Worm (Caenorhabditis elegans) whole organism, L2 larva: ENCODE measurements around the gene ets-5.

Experiments used
- C34F6.9 ChIP-seq: fragments of 150-350 bp; optimal IDR thresholded peaks from 2 replicates; lab custom pipeline; 2014; ENCODE audit warnings: missing biosample characterization, missing genetic modification characterization
- Y55F3AM.14 ChIP-seq: fragments of 200-800 bp; sonication (Bioruptor generic); optimal IDR thresholded peaks from 2 replicates; lab custom pipeline; 2018; ENCODE audit warnings: mild to moderate bottlenecking, missing genetic modification characterization, missing compliant biosample characterization
- ZK546.5 ChIP-seq: sonication (generic microtip); optimal IDR thresholded peaks from 2 replicates; lab custom pipeline; 2017; ENCODE audit warnings: missing biosample characterization, missing genetic modification characterization
- ceh-16 ChIP-seq: fragments of 150-350 bp; optimal IDR thresholded peaks from 2 replicates; lab custom pipeline; 2014; ENCODE audit warnings: missing biosample characterization, missing genetic modification characterization
- ceh-82 ChIP-seq: fragments of 150-350 bp; optimal IDR thresholded peaks from 2 replicates; lab custom pipeline; 2014; ENCODE audit warnings: missing biosample characterization, missing genetic modification characterization
- crh-2 ChIP-seq: sonication (generic microtip); optimal IDR thresholded peaks from 2 replicates; lab custom pipeline; 2017; ENCODE audit warnings: missing biosample characterization, missing genetic modification characterization
- egl-27 ChIP-seq: sonication (generic microtip); optimal IDR thresholded peaks from 3 replicates; lab custom pipeline; 2017; ENCODE audit warnings: missing biosample characterization, missing genetic modification reagents, missing genetic modification characterization
- elt-1 ChIP-seq: fragments of 150-350 bp; optimal IDR thresholded peaks from 2 replicates; lab custom pipeline; 2014; ENCODE audit warnings: missing biosample characterization, missing genetic modification characterization
- fos-1 ChIP-seq: fragments of 150-350 bp; optimal IDR thresholded peaks from 2 replicates; lab custom pipeline; 2014; ENCODE audit warnings: missing biosample characterization, missing genetic modification characterization
- gmeb-1 ChIP-seq: fragments of 150-350 bp; optimal IDR thresholded peaks from 2 replicates; lab custom pipeline; 2014; ENCODE audit warnings: missing biosample characterization, missing genetic modification characterization
- lin-11 ChIP-seq: fragments of 150-350 bp; sonication (generic microtip); optimal IDR thresholded peaks from 2 replicates; lab custom pipeline; 2014; ENCODE audit warnings: missing biosample characterization, missing genetic modification characterization, inconsistent platforms, mixed read lengths
- lin-13 ChIP-seq: fragments of 150-350 bp; optimal IDR thresholded peaks from 2 replicates; lab custom pipeline; 2014; ENCODE audit warnings: missing biosample characterization, missing genetic modification reagents, missing genetic modification characterization
- lin-39 ChIP-seq: fragments of 150-350 bp; optimal IDR thresholded peaks from 2 replicates; lab custom pipeline; 2014; ENCODE audit warnings: missing biosample characterization, missing genetic modification reagents, missing genetic modification characterization
- lsy-2 ChIP-seq, 2 experiments: fragments of 150-350 bp in 1 of 2; sonication (generic microtip) in 1 of 2; optimal IDR thresholded peaks; 2 replicates each; lab custom pipeline; 2014 to 2017; ENCODE audit warnings: missing biosample characterization in 2 of 2, missing genetic modification characterization in 2 of 2
- mdl-1 ChIP-seq, 2 experiments: fragments of 150-350 bp in 1 of 2; sonication (generic microtip) in 1 of 2; optimal IDR thresholded peaks; 2 replicates each; lab custom pipeline; 2017; ENCODE audit warnings: missing biosample characterization in 2 of 2, missing genetic modification characterization in 2 of 2
- nhr-10 ChIP-seq: sonication (generic microtip); optimal IDR thresholded peaks from 2 replicates; lab custom pipeline; 2017; ENCODE audit warnings: missing biosample characterization, missing genetic modification characterization
- nhr-12 ChIP-seq: fragments of 150-350 bp; optimal IDR thresholded peaks from 2 replicates; lab custom pipeline; 2014; ENCODE audit warnings: missing biosample characterization, missing genetic modification characterization
- nhr-23 ChIP-seq: fragments of 150-350 bp; optimal IDR thresholded peaks from 2 replicates; lab custom pipeline; 2014; ENCODE audit warnings: missing biosample characterization, missing genetic modification reagents, missing genetic modification characterization
- nhr-25 ChIP-seq: fragments of 150-350 bp; sonication (generic microtip); optimal IDR thresholded peaks from 3 replicates; lab custom pipeline; 2014; ENCODE audit warnings: missing biosample characterization, missing genetic modification characterization
- nhr-6 ChIP-seq: fragments of 150-350 bp; optimal IDR thresholded peaks from 2 replicates; lab custom pipeline; 2014; ENCODE audit warnings: missing biosample characterization, missing genetic modification characterization
- peb-1 ChIP-seq: fragments of 150-350 bp; optimal IDR thresholded peaks from 2 replicates; lab custom pipeline; 2014; ENCODE audit warnings: missing biosample characterization, missing genetic modification characterization
- sem-4 ChIP-seq: fragments of 150-350 bp; optimal IDR thresholded peaks from 2 replicates; lab custom pipeline; 2014; ENCODE audit warnings: missing biosample characterization, missing genetic modification reagents, missing genetic modification characterization
- skn-1 ChIP-seq: sonication (generic microtip); optimal IDR thresholded peaks from 2 replicates; lab custom pipeline; 2017; ENCODE audit warnings: missing biosample characterization, missing genetic modification characterization
- sma-3 ChIP-seq: sonication (generic microtip); optimal IDR thresholded peaks from 2 replicates; lab custom pipeline; 2016; ENCODE audit warnings: missing genetic modification reagents, missing genetic modification characterization, missing compliant biosample characterization
- sma-9 ChIP-seq, 2 experiments: fragments of 150-350 bp in 1 of 2; sonication (generic microtip) in 1 of 2; optimal IDR thresholded peaks; 2 replicates each; lab custom pipeline; 2014 to 2016; ENCODE audit warnings: missing genetic modification characterization in 2 of 2, mild to moderate bottlenecking in 1 of 2, missing biosample characterization in 1 of 2, missing compliant biosample characterization in 1 of 2, missing genetic modification reagents in 1 of 2, moderate library complexity in 1 of 2
- unc-55 ChIP-seq: fragments of 150-350 bp; sonication (generic microtip); optimal IDR thresholded peaks from 3 replicates; lab custom pipeline; 2014; ENCODE audit warnings: missing biosample characterization, missing genetic modification reagents, missing genetic modification characterization
- zag-1 ChIP-seq: fragments of 150-350 bp; optimal IDR thresholded peaks from 2 replicates; lab custom pipeline; 2014; ENCODE audit warnings: missing biosample characterization, missing genetic modification characterization
- ztf-1 ChIP-seq: fragments of 200-800 bp; sonication (Bioruptor generic); conservative IDR thresholded peaks from 2 replicates; pipeline ENCODE4 v1.3.6; 2022; ENCODE audit warnings: missing genetic modification characterization, missing compliant biosample characterization
- ztf-11 ChIP-seq: sonication (generic microtip); optimal IDR thresholded peaks from 2 replicates; lab custom pipeline; 2017; ENCODE audit warnings: missing biosample characterization, missing genetic modification characterization
- ztf-4 ChIP-seq: fragments of 150-350 bp; optimal IDR thresholded peaks from 2 replicates; lab custom pipeline; 2014; ENCODE audit warnings: missing biosample characterization, missing genetic modification characterization

The ets-5 gene

DNA sequence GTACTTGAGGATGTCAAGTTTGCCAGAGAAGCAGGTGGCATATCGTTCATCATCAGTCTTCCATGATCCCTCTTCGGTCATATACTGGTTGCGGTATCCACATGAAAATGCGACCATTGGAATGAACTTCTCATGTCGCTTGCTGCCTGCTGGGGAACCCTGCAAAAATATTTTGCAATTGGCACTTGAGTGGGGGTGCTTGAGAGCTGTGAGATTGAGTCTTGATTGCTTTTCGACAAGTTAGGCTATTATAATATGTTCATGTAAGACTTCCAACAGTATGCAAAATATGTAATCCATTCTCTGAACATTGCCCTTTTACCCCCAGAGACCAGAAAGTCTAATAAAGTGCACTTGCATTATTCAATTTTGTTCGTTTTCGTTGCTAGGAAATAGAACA lies 31.9 kb upstream of the ets-5 start:
- no peak for TF ChIP-seq ceh-82 (tag; lab: Kevin White, UChicago)

DNA sequence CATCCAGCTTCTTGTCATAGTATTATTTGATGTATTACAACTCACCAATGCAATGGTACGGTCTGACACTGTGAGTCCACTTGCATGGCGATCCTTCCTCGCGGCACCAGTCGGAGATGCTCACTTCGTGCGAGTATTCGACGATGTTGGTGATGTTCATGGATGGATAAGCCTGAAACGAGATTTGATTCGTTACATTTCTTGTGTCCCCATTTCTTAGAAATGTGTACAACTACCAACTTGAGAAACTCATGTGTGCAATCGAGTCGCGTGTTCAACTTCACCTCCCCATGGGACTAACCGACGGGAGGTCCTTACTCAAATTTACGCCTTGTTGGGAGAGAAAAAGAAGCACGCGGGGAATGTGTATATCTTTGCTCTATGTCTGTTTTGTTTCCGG lies 31.2 kb upstream of the ets-5 start:
- TF ChIP-seq lin-13 (GFP tag; lab: Kevin White, UChicago) (no peak), mdl-1 (tag; optimal IDR thresholded peaks at IDR 0.05; lab: Kevin White, UChicago) (peak in 1 of 2 experiments; percentile 25)

DNA sequence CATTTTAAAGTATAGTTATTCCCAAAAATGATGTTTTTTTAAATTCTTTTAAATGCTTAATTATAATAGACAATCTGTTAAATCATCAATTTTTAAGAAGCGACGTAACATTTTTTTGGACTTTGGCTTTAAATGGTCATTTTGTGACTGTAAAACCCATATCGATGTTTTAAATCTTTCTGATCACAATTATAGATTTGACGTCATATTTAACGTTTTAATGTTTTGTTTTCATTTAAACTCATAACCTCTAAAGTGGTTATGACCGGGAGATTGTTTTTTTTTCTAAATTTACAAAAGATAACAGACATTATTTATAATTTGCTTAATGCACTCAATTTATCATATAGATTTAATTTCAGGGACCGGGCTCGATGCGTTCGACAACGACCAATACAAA lies 27.6 kb upstream of the ets-5 start:
- TF ChIP-seq nhr-6 (no peak), ceh-82 (tag; lab: Kevin White, UChicago) (no peak), unc-55 (GFP tag; lab: Kevin White, UChicago) (no peak), ceh-16 (no peak), ztf-4 (tag; lab: Kevin White, UChicago) (no peak), sem-4 (tag; lab: Kevin White, UChicago) (no peak), lin-11 (no peak), gmeb-1 (tag; lab: Kevin White, UChicago) (no peak)

DNA sequence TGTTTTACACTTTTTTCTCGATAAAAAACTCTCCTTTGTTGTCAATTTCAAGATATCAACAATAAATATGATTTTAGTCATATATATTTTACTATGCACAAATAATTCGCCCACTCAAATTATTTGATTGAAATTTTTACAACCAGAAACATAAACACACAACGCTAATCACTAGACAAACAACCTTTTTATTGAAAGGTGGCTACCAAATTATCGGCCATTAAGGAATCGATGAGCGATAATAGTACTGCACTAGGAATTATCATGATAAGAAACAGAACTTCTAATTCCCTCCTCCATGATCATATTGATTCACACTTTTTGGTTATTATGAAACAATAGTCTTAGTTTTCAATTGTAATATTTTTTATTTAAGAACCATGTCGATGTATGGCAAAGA lies 24.8 kb upstream of the ets-5 start, which contains the start of gene C42D8.1:
Gene C42D8.1, plus strand, starts transcription at position 377 of the 400 bp plus-strand sequence.
- TF ChIP-seq fos-1 (tag; lab: Kevin White, UChicago) (peak; percentile 83), sma-9 (GFP tag; optimal IDR thresholded peaks at IDR 0.05; lab: Kevin White, UChicago) (peak; percentile 22), sma-9 (tag; optimal IDR thresholded peaks at IDR 0.05; lab: Kevin White, UChicago) (no peak), nhr-23 (tag; lab: Kevin White, UChicago) (no peak), zag-1 (no peak), crh-2 (tag; lab: Kevin White, UChicago) (peak; percentile 18)

DNA sequence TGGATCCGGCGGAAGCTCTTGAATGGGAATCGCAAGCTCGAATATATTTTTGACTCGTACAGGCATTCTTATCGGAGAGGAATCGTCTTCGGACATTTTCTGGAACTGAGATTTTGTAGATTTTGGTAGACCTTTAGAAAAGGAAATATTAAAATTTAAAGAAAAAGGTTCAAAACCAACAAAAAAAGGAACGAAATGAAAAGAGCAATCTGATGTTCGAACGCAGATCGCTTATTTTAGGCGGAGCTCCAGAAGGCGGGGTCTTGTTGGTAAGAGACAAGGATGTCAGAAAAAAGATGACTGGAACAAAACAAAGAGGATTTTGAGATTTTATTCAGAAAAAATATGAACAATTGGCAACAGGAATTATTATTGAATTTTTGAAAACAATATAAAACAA lies 22.6 kb upstream of the ets-5 start, which contains the start of gene C42D8.9:
Gene C42D8.9, minus strand, starts transcription at position 101 of the 400 bp plus-strand sequence.
- no peak for TF ChIP-seq fos-1 (tag; lab: Kevin White, UChicago)

DNA sequence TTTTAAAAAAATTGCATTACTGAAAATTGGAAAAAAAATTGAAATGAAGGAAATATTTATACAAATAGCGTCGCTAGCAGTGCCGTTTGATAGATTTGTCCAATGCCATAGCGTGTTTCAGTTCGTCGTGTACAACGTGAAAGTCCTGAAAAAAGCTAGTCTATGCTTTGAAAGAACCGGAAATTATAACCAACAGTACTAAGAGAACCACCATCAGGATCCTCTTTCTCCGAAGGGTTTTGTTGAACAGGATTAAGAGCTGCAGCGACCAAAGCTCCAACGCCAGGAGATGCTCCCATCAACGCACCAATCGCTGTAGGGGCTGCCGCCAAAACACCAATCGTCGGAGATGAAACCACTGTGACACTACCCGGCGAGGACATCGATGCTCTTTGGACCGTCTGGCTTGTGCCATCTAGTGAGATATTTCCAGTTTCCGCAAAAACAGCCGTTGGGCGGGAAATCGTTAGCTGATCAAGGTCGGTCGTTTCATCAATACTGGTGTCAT lies 21.9 kb upstream of the ets-5 start:
- TF ChIP-seq fos-1 (tag; lab: Kevin White, UChicago) (no peak), gmeb-1 (tag; lab: Kevin White, UChicago) (no peak), nhr-25 (tag; lab: Kevin White, UChicago) (no peak), ztf-1 (GFP tag; lab: Robert Waterston, UW) (no peak), ztf-11 (tag; lab: Kevin White, UChicago) (no peak), lsy-2 (tag; optimal IDR thresholded peaks at IDR 0.05; lab: Kevin White, UChicago) (no peak), mdl-1 (tag; optimal IDR thresholded peaks at IDR 0.05; lab: Kevin White, UChicago) (no peak), lin-39 (tag; lab: Kevin White, UChicago) (no peak), nhr-12 (tag; lab: Kevin White, UChicago) (no peak), C34F6.9 (tag; lab: Kevin White, UChicago) (no peak), ceh-16 (no peak), unc-55 (GFP tag; lab: Kevin White, UChicago) (no peak), nhr-6 (no peak)

DNA sequence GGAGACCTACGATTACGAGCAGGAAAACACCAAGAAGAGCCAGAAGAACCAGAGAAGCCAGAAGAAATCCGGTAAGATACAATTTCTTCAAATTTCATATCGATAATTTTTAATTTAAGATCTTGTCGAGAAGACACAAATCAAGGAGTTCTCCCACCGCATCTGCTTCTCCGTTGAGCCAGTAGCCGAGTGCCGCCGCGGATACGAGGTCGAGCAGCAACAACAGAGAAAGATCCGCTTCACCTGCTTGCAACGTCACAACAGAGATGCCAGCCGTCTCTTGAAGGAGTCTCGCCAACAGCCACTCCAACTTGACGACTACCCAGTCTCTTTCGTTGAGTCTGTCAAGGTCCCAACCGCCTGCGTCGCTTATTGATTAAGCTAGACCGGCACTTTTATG lies 21.4 kb upstream of the ets-5 start:
- TF ChIP-seq sma-3 (GFP tag; lab: Kevin White, UChicago), result no peak
- no peak for TF ChIP-seq fos-1 (tag; lab: Kevin White, UChicago)
- no peak for TF ChIP-seq elt-1 (tag; lab: Kevin White, UChicago)
- TF ChIP-seq peb-1 (tag; lab: Kevin White, UChicago), result no peak

DNA sequence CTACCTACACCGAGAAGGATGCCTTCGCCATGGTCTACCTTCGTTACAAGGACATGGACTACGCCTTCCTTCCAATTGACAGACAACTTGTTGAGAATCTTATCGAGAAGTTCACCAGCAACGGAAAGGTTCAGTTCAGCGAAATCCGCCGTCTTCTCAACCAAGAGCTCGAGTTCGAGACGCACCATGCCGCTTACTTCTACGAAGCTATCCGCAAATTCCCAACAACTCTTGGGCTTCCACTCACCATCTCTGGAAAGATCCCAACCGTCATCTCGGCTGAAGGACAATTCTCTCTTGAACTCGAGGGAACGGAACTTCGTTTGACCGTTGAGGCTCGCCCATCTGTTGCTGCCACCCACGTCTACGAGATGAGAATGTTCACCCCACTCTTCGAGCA lies 19.1 kb upstream of the ets-5 start:
- TF ChIP-seq egl-27 (tag; lab: Kevin White, UChicago) (no peak), ceh-82 (tag; lab: Kevin White, UChicago) (no peak), lsy-2 (tag; optimal IDR thresholded peaks at IDR 0.05; lab: Kevin White, UChicago) (no peak), skn-1 (tag; lab: Kevin White, UChicago) (no peak), sma-9 (GFP tag; optimal IDR thresholded peaks at IDR 0.05; lab: Kevin White, UChicago) (no peak), sma-9 (tag; optimal IDR thresholded peaks at IDR 0.05; lab: Kevin White, UChicago) (no peak), ZK546.5 (tag; lab: Kevin White, UChicago) (no peak), Y55F3AM.14 (no peak), nhr-10 (tag; lab: Kevin White, UChicago) (no peak)
